Fruit fly (Drosophila melanogaster) whole organism, embryonic: ENCODE results near the gene Or74a.
A peak's percentile ranks its signal among the peaks of the same experiment; 100 is the strongest.

Experiments used
- B-H2 ChIP-seq: fragments of 200-800 bp; sonication (Bioruptor generic); optimal IDR thresholded peaks from 2 replicates; lab custom pipeline; 2018; ENCODE audit warnings: missing biosample characterization, mild to moderate bottlenecking, missing genetic modification characterization
- Bdp1 ChIP-seq: fragments of 200-800 bp; sonication (Bioruptor generic); optimal IDR thresholded peaks from 3 replicates; lab custom pipeline; 2016; ENCODE audit warnings: missing biosample characterization, missing genetic modification characterization
- BtbVII ChIP-seq: fragments of 200-800 bp; sonication (Bioruptor generic); optimal IDR thresholded peaks from 3 replicates; lab custom pipeline; 2017; ENCODE audit warnings: missing biosample characterization, mild to moderate bottlenecking, missing genetic modification characterization
- CG10366 ChIP-seq: fragments of 200-800 bp; sonication (Bioruptor generic); IDR thresholded peaks from 2 replicates; pipeline ENCODE4 v1.3.6; 2022; ENCODE audit warnings: missing biosample characterization, missing genetic modification characterization
- CG10462 ChIP-seq: fragments of 200-800 bp; sonication (Bioruptor generic); optimal IDR thresholded peaks from 2 replicates; lab custom pipeline; 2016; ENCODE audit warnings: missing biosample characterization, missing genetic modification characterization
- CG10565 ChIP-seq: fragments of 200-800 bp; sonication (Bioruptor generic); optimal IDR thresholded peaks from 3 replicates; lab custom pipeline; 2016; ENCODE audit warnings: missing biosample characterization, mild to moderate bottlenecking, missing genetic modification characterization
- CG11695 ChIP-seq: fragments of 200-800 bp; sonication (Bioruptor generic); IDR thresholded peaks from 3 replicates; pipeline ENCODE4 v1.3.6; 2022; ENCODE audit warnings: missing biosample characterization, missing genetic modification characterization
- CG12155 ChIP-seq: fragments of 200-800 bp; sonication (Bioruptor generic); optimal IDR thresholded peaks from 3 replicates; lab custom pipeline; 2016; ENCODE audit warnings: missing biosample characterization, missing genetic modification characterization
- CG1602 ChIP-seq: fragments of 200-800 bp; sonication (Bioruptor generic); optimal IDR thresholded peaks from 3 replicates; lab custom pipeline; 2016; ENCODE audit warnings: missing biosample characterization, missing genetic modification characterization
- CG16863 ChIP-seq: fragments of 200-800 bp; sonication (Bioruptor generic); optimal IDR thresholded peaks from 3 replicates; lab custom pipeline; 2016; ENCODE audit warnings: missing biosample characterization, missing genetic modification characterization
- CG17568 ChIP-seq: fragments of 200-800 bp; sonication (Bioruptor generic); optimal IDR thresholded peaks from 2 replicates; lab custom pipeline; 2018; ENCODE audit warnings: missing biosample characterization, mild to moderate bottlenecking, missing genetic modification characterization, moderate library complexity
- CG17802 ChIP-seq: fragments of 200-800 bp; sonication (Bioruptor generic); optimal IDR thresholded peaks from 2 replicates; lab custom pipeline; 2018; ENCODE audit warnings: missing biosample characterization, mild to moderate bottlenecking, missing genetic modification characterization, moderate library complexity
- CG2116 ChIP-seq: fragments of 200-800 bp; sonication (Bioruptor generic); optimal IDR thresholded peaks from 3 replicates; lab custom pipeline; 2018; ENCODE audit warnings: missing biosample characterization, mild to moderate bottlenecking, missing genetic modification characterization
- CG2199 ChIP-seq: fragments of 200-800 bp; sonication (Bioruptor generic); IDR thresholded peaks from 3 replicates; pipeline ENCODE4 v1.3.6; 2022; ENCODE audit warnings: missing biosample characterization, missing genetic modification characterization
- CG2202 ChIP-seq: fragments of 200-800 bp; sonication (Bioruptor generic); optimal IDR thresholded peaks from 2 replicates; lab custom pipeline; 2018; ENCODE audit warnings: missing biosample characterization, mild to moderate bottlenecking, missing genetic modification characterization
- CG30431 ChIP-seq: fragments of 200-800 bp; sonication (Bioruptor generic); optimal IDR thresholded peaks from 2 replicates; lab custom pipeline; 2017; ENCODE audit warnings: missing biosample characterization, missing genetic modification characterization
- CG32767 ChIP-seq: fragments of 200-800 bp; sonication (Bioruptor generic); IDR thresholded peaks from 2 replicates; pipeline ENCODE4 v1.3.6; 2022; ENCODE audit warnings: missing biosample characterization, missing genetic modification characterization
- CG42726 ChIP-seq: fragments of 200-800 bp; sonication (Bioruptor generic); IDR thresholded peaks from 2 replicates; pipeline ENCODE4 v1.3.6; 2022; ENCODE audit warnings: missing biosample characterization, missing genetic modification characterization; ENCODE audit not compliant: partially characterized antibody
- CG5180 ChIP-seq: fragments of 200-800 bp; sonication (Bioruptor generic); optimal IDR thresholded peaks from 3 replicates; lab custom pipeline; 2017; ENCODE audit warnings: missing biosample characterization, missing genetic modification characterization, mild to moderate bottlenecking, moderate library complexity, missing genetic modification reagents
- CG6813 ChIP-seq: fragments of 200-800 bp; sonication (Bioruptor generic); optimal IDR thresholded peaks from 2 replicates; lab custom pipeline; 2017; ENCODE audit warnings: missing biosample characterization, missing genetic modification characterization, mild to moderate bottlenecking, moderate library complexity, missing genetic modification reagents
- CG7745 ChIP-seq: fragments of 200-800 bp; sonication (Bioruptor generic); optimal IDR thresholded peaks from 2 replicates; lab custom pipeline; 2018; ENCODE audit warnings: missing biosample characterization, mild to moderate bottlenecking, missing genetic modification characterization, moderate library complexity
- CoRest ChIP-seq: fragments of 200-800 bp; sonication (Bioruptor generic); optimal IDR thresholded peaks from 3 replicates; lab custom pipeline; 2018; ENCODE audit warnings: missing biosample characterization, mild to moderate bottlenecking, missing genetic modification characterization, moderate library complexity
- D19A ChIP-seq: fragments of 200-800 bp; optimal IDR thresholded peaks from 3 replicates; lab custom pipeline; 2019; ENCODE audit warnings: missing biosample characterization, mild to moderate bottlenecking, missing genetic modification characterization, moderate library complexity
- Hsf ChIP-seq: fragments of 200-800 bp; sonication (Bioruptor generic); optimal IDR thresholded peaks from 3 replicates; lab custom pipeline; 2016; ENCODE audit warnings: missing biosample characterization, missing genetic modification characterization
- Lhr ChIP-seq: fragments of 200-800 bp; sonication (Bioruptor generic); optimal IDR thresholded peaks from 3 replicates; lab custom pipeline; 2017; ENCODE audit warnings: mild to moderate bottlenecking, missing biosample characterization, missing genetic modification reagents, missing genetic modification characterization
- Oaz ChIP-seq: fragments of 200-800 bp; sonication (Bioruptor generic); IDR thresholded peaks from 2 replicates; pipeline ENCODE4 v1.3.6; 2022; ENCODE audit warnings: missing biosample characterization, missing genetic modification characterization
- Oli ChIP-seq: fragments of 200-800 bp; sonication (Bioruptor generic); optimal IDR thresholded peaks from 2 replicates; lab custom pipeline; 2018; ENCODE audit warnings: missing biosample characterization, mild to moderate bottlenecking, missing genetic modification characterization, moderate library complexity
- Opbp ChIP-seq: fragments of 200-800 bp; sonication (Bioruptor generic); IDR thresholded peaks from 3 replicates; pipeline ENCODE4 v1.3.6; 2022; ENCODE audit warnings: missing biosample characterization, missing genetic modification characterization; ENCODE audit not compliant: partially characterized antibody
- Optix ChIP-seq: fragments of 200-800 bp; sonication (Bioruptor generic); IDR thresholded peaks from 3 replicates; pipeline ENCODE4 v1.3.6; 2022; ENCODE audit warnings: missing biosample characterization, missing genetic modification characterization
- PHDP ChIP-seq: fragments of 200-800 bp; sonication (Bioruptor generic); optimal IDR thresholded peaks from 3 replicates; lab custom pipeline; 2018; ENCODE audit warnings: missing biosample characterization, mild to moderate bottlenecking, missing genetic modification characterization, moderate library complexity
- Rx ChIP-seq: fragments of 200-800 bp; sonication (Bioruptor generic); IDR thresholded peaks from 2 replicates; pipeline ENCODE4 v1.3.6; 2022; ENCODE audit warnings: missing biosample characterization, missing genetic modification characterization
- bbx ChIP-seq: fragments of 200-800 bp; sonication (Bioruptor generic); IDR thresholded peaks from 2 replicates; pipeline ENCODE4 v1.3.6; 2022; ENCODE audit warnings: missing biosample characterization, missing genetic modification characterization; ENCODE audit not compliant: partially characterized antibody
- disco-r ChIP-seq: fragments of 200-800 bp; sonication (Bioruptor generic); optimal IDR thresholded peaks from 2 replicates; lab custom pipeline; 2016; ENCODE audit warnings: missing biosample characterization, missing genetic modification characterization
- ewg ChIP-seq: fragments of 200-800 bp; sonication (Bioruptor generic); optimal IDR thresholded peaks from 3 replicates; lab custom pipeline; 2017; ENCODE audit warnings: mild to moderate bottlenecking, missing biosample characterization, missing genetic modification reagents, missing genetic modification characterization
- fru ChIP-seq: fragments of >200 bp; optimal IDR thresholded peaks from 2 replicates; lab custom pipeline; 2017
- gsb-n ChIP-seq: fragments of 200-800 bp; sonication (Bioruptor generic); optimal IDR thresholded peaks from 3 replicates; lab custom pipeline; 2018; ENCODE audit warnings: missing biosample characterization, mild to moderate bottlenecking, missing genetic modification characterization
- her ChIP-seq: fragments of 200-800 bp; sonication (Bioruptor generic); optimal IDR thresholded peaks from 2 replicates; lab custom pipeline; 2016; ENCODE audit warnings: missing biosample characterization, missing genetic modification characterization
- hkb ChIP-seq, 2 experiments: fragments of 200-800 bp in 1 of 2; fragments of >200 bp in 1 of 2; sonication (Bioruptor generic) in 1 of 2; IDR thresholded peaks in 1 of 2; optimal IDR thresholded peaks in 1 of 2; 2 replicates each; pipeline versions ENCODE4 v1.3.6 to Lab custom; 2017 to 2022; ENCODE audit warnings: missing biosample characterization in 1 of 2, missing genetic modification characterization in 1 of 2
- kay ChIP-seq: fragments of 200-800 bp; sonication (Bioruptor generic); optimal IDR thresholded peaks from 2 replicates; lab custom pipeline; 2016; ENCODE audit warnings: missing biosample characterization, missing genetic modification characterization
- mirr ChIP-seq: fragments of 200-800 bp; sonication (Bioruptor generic); optimal IDR thresholded peaks from 3 replicates; lab custom pipeline; 2018; ENCODE audit warnings: missing biosample characterization, mild to moderate bottlenecking, missing genetic modification characterization
- nau ChIP-seq: fragments of 200-800 bp; sonication (Bioruptor generic); optimal IDR thresholded peaks from 3 replicates; lab custom pipeline; 2017; ENCODE audit warnings: missing biosample characterization, mild to moderate bottlenecking, missing genetic modification characterization, missing genetic modification reagents
- onecut ChIP-seq: fragments of 200-800 bp; sonication (Bioruptor generic); IDR thresholded peaks from 2 replicates; pipeline ENCODE4 v1.3.6; 2022; ENCODE audit warnings: missing biosample characterization, missing genetic modification characterization
- org-1 ChIP-seq: fragments of 200-800 bp; sonication (Bioruptor generic); optimal IDR thresholded peaks from 2 replicates; lab custom pipeline; 2017; ENCODE audit warnings: missing biosample characterization, missing genetic modification characterization
- sens ChIP-seq: fragments of 200-800 bp; sonication (Bioruptor generic); peaks from one replicate; lab custom pipeline; 2016; ENCODE audit warnings: missing biosample characterization, missing genetic modification characterization
- slp2 ChIP-seq: fragments of 200-800 bp; sonication (Bioruptor generic); optimal IDR thresholded peaks from 2 replicates; lab custom pipeline; 2016; ENCODE audit warnings: missing biosample characterization, missing genetic modification characterization
- sna ChIP-seq: fragments of 200-800 bp; sonication (Bioruptor generic); IDR thresholded peaks from 2 replicates; pipeline ENCODE4 v1.3.6; 2022; ENCODE audit warnings: missing biosample characterization, missing genetic modification characterization; ENCODE audit not compliant: partially characterized antibody
- ssp ChIP-seq: fragments of 200-800 bp; sonication (Bioruptor generic); IDR thresholded peaks from 2 replicates; pipeline ENCODE4 v1.3.6; 2022; ENCODE audit warnings: missing biosample characterization, missing genetic modification characterization
- stc ChIP-seq: fragments of 200-800 bp; sonication (Bioruptor generic); IDR thresholded peaks from 2 replicates; pipeline ENCODE4 v1.3.6; 2022; ENCODE audit warnings: missing biosample characterization, missing genetic modification characterization
- trh ChIP-seq: fragments of 200-800 bp; sonication (Bioruptor generic); optimal IDR thresholded peaks from 2 replicates; lab custom pipeline; 2016; ENCODE audit warnings: missing biosample characterization, missing genetic modification characterization
- tup ChIP-seq: fragments of 200-800 bp; sonication (Bioruptor generic); optimal IDR thresholded peaks from 2 replicates; lab custom pipeline; 2016; ENCODE audit warnings: missing biosample characterization, mild to moderate bottlenecking, missing genetic modification characterization, moderate library complexity
- unc-4 ChIP-seq: fragments of 200-800 bp; sonication (Bioruptor generic); IDR thresholded peaks from 2 replicates; pipeline ENCODE4 v1.3.6; 2022; ENCODE audit warnings: missing biosample characterization, missing genetic modification characterization; ENCODE audit not compliant: partially characterized antibody

Or74a gene

dm6 chr3L:17339122-17339521, 10.2 kb upstream of the Or74a start, which contains the start of gene CG6479 (continued):
- no peak for TF ChIP-seq CG17802 (tag; lab: Kevin White, UChicago)
- no peak for TF ChIP-seq fru (lab: Kevin White, UChicago)
- TF ChIP-seq kay: no peak
- TF ChIP-seq sens (GFP tag; lab: Kevin White, UChicago): no peak
- TF ChIP-seq onecut (GFP tag; lab: Robert Waterston, UW): peak; percentile 80
- no peak for TF ChIP-seq Hsf (GFP tag; lab: Kevin White, UChicago)
- TF ChIP-seq BtbVII (GFP tag; lab: Kevin White, UChicago): no peak
- TF ChIP-seq CG42726 (GFP tag; lab: Robert Waterston, UW): peak; percentile 32; the same call in 1 of the 2 replicates
- no peak for TF ChIP-seq mirr (GFP tag; lab: Kevin White, UChicago)
- TF ChIP-seq CG11695: no peak
- no peak for TF ChIP-seq Optix (GFP tag; lab: Robert Waterston, UW)
- TF ChIP-seq nau (GFP tag; lab: Kevin White, UChicago): no peak
- TF ChIP-seq Lhr (GFP tag; lab: Kevin White, UChicago): peak; percentile 81
- TF ChIP-seq sna (GFP tag; lab: Robert Waterston, UW): no peak
- no peak for TF ChIP-seq tup
- no peak for TF ChIP-seq CG17568
- TF ChIP-seq CG6813 (GFP tag; lab: Kevin White, UChicago): no peak
- TF ChIP-seq her: no peak
- TF ChIP-seq CG32767 (GFP tag; lab: Robert Waterston, UW): no peak
- no peak for TF ChIP-seq CG1602
- no peak for TF ChIP-seq Rx (GFP tag; lab: Robert Waterston, UW)
- no peak for TF ChIP-seq D19A
- no peak for TF ChIP-seq stc (GFP tag; lab: Robert Waterston, UW)
- TF ChIP-seq CG5180 (GFP tag; lab: Kevin White, UChicago): no peak
- TF ChIP-seq gsb-n (tag; lab: Kevin White, UChicago): no peak
- no peak for TF ChIP-seq PHDP (tag; lab: Kevin White, UChicago)
- no peak for TF ChIP-seq CG2199 (GFP tag; lab: Robert Waterston, UW)
- no peak for TF ChIP-seq ssp (GFP tag; lab: Robert Waterston, UW)
- TF ChIP-seq trh (GFP tag; lab: Kevin White, UChicago): no peak
- no peak for TF ChIP-seq org-1 (GFP tag; lab: Kevin White, UChicago)
- no peak for TF ChIP-seq CG7745 (tag; lab: Kevin White, UChicago)
- no peak for TF ChIP-seq CG16863
- 0 out of 3 replicates have a peak, but pooled peaks have one; percentile 68 for TF ChIP-seq Opbp (GFP tag; lab: Robert Waterston, UW)
- TF ChIP-seq CG12155: no peak
- TF ChIP-seq ewg (GFP tag; lab: Kevin White, UChicago): no peak
- no peak for TF ChIP-seq CG10366
- TF ChIP-seq slp2 (GFP tag; lab: Kevin White, UChicago): no peak
- no peak for TF ChIP-seq Oaz
- no peak for TF ChIP-seq CG2202
- TF ChIP-seq Bdp1 (GFP tag; lab: Kevin White, UChicago): peak; percentile 28
- no peak for TF ChIP-seq CG10565 (GFP tag; lab: Kevin White, UChicago)
- TF ChIP-seq bbx: no peak
- no peak for TF ChIP-seq CG10462 (GFP tag; lab: Kevin White, UChicago)
- peak; percentile 47; the same call in 1 of the 2 replicates for TF ChIP-seq unc-4
- TF ChIP-seq CG30431 (GFP tag; lab: Kevin White, UChicago): no peak
- TF ChIP-seq CG2116 (GFP tag; lab: Kevin White, UChicago): peak; percentile 9
- TF ChIP-seq CoRest (tag; lab: Kevin White, UChicago): peak; percentile 29
- no peak for TF ChIP-seq Oli (tag; lab: Kevin White, UChicago)
- TF ChIP-seq disco-r (GFP tag; lab: Kevin White, UChicago): no peak
- TF ChIP-seq B-H2 (GFP tag; lab: Kevin White, UChicago): no peak
- no peak for TF ChIP-seq hkb (optimal IDR thresholded peaks at IDR 0.05; lab: Kevin White, UChicago)
- TF ChIP-seq hkb (GFP tag; IDR thresholded peaks at IDR 0.05; lab: Robert Waterston, UW): no peak
